Fruit fly (Drosophila melanogaster) whole organism: ENCODE data around the gene CG15296.

Source experiments
- CG8478 ChIP-seq: fragments of >200 bp; optimal IDR thresholded peaks from 2 replicates; lab custom pipeline; 2018; ENCODE audit warnings: inconsistent platforms
- Dll ChIP-seq: fragments of >200 bp; optimal IDR thresholded peaks from 2 replicates; lab custom pipeline; 2017
- EcR ChIP-seq, 2 experiments: fragments of >200 bp; optimal IDR thresholded peaks; 2 replicates each; lab custom pipeline; 2017; ENCODE audit warnings: missing biosample characterization in 2 of 2, missing genetic modification characterization in 2 of 2, missing genetic modification reagents in 2 of 2
- pan ChIP-seq: fragments of >200 bp; optimal IDR thresholded peaks from 2 replicates; lab custom pipeline; 2017
- psq ChIP-seq: fragments of >200 bp; optimal IDR thresholded peaks from 2 replicates; lab custom pipeline; 2017
- usp ChIP-seq: fragments of >200 bp; optimal IDR thresholded peaks from 2 replicates; lab custom pipeline; 2017; ENCODE audit warnings: missing biosample characterization, missing genetic modification characterization, mixed read lengths

dm6 chrX:10586173-10586572 is 19.8 kb upstream of the CG15296 start:
- TF ChIP-seq CG8478 (lab: Kevin White, UChicago) (no peak), pan (no peak), usp (GFP tag; lab: Kevin White, UChicago) (no peak), Dll (lab: Kevin White, UChicago) (no peak), EcR (GFP tag; optimal IDR thresholded peaks at IDR 0.05; lab: Kevin White, UChicago) (no peak), psq (lab: Kevin White, UChicago) (no peak)
